Fruit fly (Drosophila melanogaster): Measurements from ENCODE around the gene CG11294.

Gene CG11294

DNA sequence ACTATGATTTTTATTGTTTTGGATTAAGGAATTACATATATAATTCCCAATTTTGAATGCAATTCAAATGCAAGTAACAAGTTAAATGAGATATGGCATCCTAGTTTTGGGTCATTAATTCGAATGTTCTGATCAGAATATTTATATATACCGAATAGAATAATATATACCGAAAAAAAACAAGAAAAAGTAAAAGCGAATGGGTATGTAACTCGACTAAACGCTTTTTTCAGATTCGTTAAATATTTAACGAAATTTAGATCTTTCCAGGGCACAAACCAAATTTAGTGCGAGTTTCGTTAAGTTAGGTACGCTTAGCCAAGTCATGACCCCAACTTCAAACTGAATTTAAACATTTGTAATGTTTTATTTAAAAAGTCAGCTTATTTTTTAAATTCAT is 28.1 kb upstream of the CG11294 start:
- TF ChIP-seq Myc (optimal IDR thresholded peaks at IDR 0.05) = peak; percentile 68
- no peak for TF ChIP-seq CrebA (GFP tag; optimal IDR thresholded peaks at IDR 0.05; ENCODE audit: borderline replicate concordance)

DNA sequence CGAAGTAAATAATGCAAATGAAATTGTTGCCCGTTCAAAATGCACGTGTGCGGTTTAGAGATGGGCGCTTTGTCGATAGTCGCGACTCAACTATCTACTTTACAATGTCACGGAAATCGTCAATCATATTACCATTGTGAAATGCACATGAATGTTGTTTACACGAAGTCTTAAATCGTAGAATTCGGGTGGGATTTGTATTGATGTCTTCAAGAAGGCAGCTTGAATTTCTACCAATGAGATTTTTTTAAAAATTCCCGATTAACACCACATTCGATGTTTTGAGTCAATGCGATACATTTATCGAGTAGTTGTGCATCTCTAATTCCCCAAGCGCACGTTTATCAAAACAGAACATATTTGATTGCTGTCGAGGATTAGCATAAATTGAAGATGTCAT is 26.8 kb upstream of the CG11294 start, which contains the start of gene CG1789:
Gene CG1789, plus strand, starts transcription at position 308 of the 400 bp plus-strand sequence.
- no peak for TF ChIP-seq OdsH (GFP tag; optimal IDR thresholded peaks at IDR 0.05)
- TF ChIP-seq Dfd (GFP tag; optimal IDR thresholded peaks at IDR 0.05) = no peak
- no peak for TF ChIP-seq dmrt93B (GFP tag; optimal IDR thresholded peaks at IDR 0.05)
- no peak for TF ChIP-seq CrebA (GFP tag; optimal IDR thresholded peaks at IDR 0.05; ENCODE audit: borderline replicate concordance)
- TF ChIP-seq Vsx2 (GFP tag; optimal IDR thresholded peaks at IDR 0.05; ENCODE audit: partially characterized antibody) = no peak
- no peak for TF ChIP-seq Hnf4 (GFP tag; optimal IDR thresholded peaks at IDR 0.05)
- no peak for TF ChIP-seq Rel (GFP tag; optimal IDR thresholded peaks at IDR 0.05)
- TF ChIP-seq Rel (tag; optimal IDR thresholded peaks at IDR 0.05) = no peak
- no peak for TF ChIP-seq CG32264 (GFP tag; optimal IDR thresholded peaks at IDR 0.05)
- no peak for TF ChIP-seq br (GFP tag; optimal IDR thresholded peaks at IDR 0.05)
- peak; percentile 5 for TF ChIP-seq woc (GFP tag; optimal IDR thresholded peaks at IDR 0.05)
- TF ChIP-seq Hr78 (GFP tag; optimal IDR thresholded peaks at IDR 0.05) = no peak
- peak; percentile 45 for TF ChIP-seq fru (GFP tag; optimal IDR thresholded peaks at IDR 0.05)
- no peak for TF ChIP-seq Abd-B (GFP tag; optimal IDR thresholded peaks at IDR 0.05)
- TF ChIP-seq GATAd (GFP tag; optimal IDR thresholded peaks at IDR 0.05) = no peak
- TF ChIP-seq brk (GFP tag; optimal IDR thresholded peaks at IDR 0.05) = no peak
- peak; percentile 36 for TF ChIP-seq Myc (optimal IDR thresholded peaks at IDR 0.05)
- TF ChIP-seq sv (GFP tag; optimal IDR thresholded peaks at IDR 0.05) = no peak
- TF ChIP-seq rgr (GFP tag; optimal IDR thresholded peaks at IDR 0.05) = peak; percentile 36
- peak; percentile 36 for TF ChIP-seq Sp1 (GFP tag; optimal IDR thresholded peaks at IDR 0.05)
- no peak for TF ChIP-seq Mio (GFP tag; optimal IDR thresholded peaks at IDR 0.05)
- TF ChIP-seq Hr83 (GFP tag; optimal IDR thresholded peaks at IDR 0.05; ENCODE audit: poor library complexity, severe bottlenecking) = no peak
- no peak for TF ChIP-seq pan (optimal IDR thresholded peaks at IDR 0.05)
- TF ChIP-seq lola (GFP tag; optimal IDR thresholded peaks at IDR 0.05) = no peak
- no peak for TF ChIP-seq sage (GFP tag; optimal IDR thresholded peaks at IDR 0.05)
- peak; percentile 6 for TF ChIP-seq ey (GFP tag; optimal IDR thresholded peaks at IDR 0.05)
- TF ChIP-seq h (GFP tag; optimal IDR thresholded peaks at IDR 0.05) = no peak
- no peak for TF ChIP-seq Jra (GFP tag; optimal IDR thresholded peaks at IDR 0.05)
- no peak for TF ChIP-seq tai (GFP tag; optimal IDR thresholded peaks at IDR 0.05)
- peak in 1 of 2 experiments; percentile 30 for TF ChIP-seq foxo (GFP tag; optimal IDR thresholded peaks at IDR 0.05)
- no peak for TF ChIP-seq Dif (GFP tag; optimal IDR thresholded peaks at IDR 0.05; ENCODE audit: partially characterized antibody)
- no peak for TF ChIP-seq N (GFP tag; optimal IDR thresholded peaks at IDR 0.05)
- peak; percentile 17 for TF ChIP-seq HLH106 (tag; optimal IDR thresholded peaks at IDR 0.05)
- no peak for TF ChIP-seq jim (GFP tag; optimal IDR thresholded peaks at IDR 0.05)
- no peak for TF ChIP-seq psq (GFP tag; optimal IDR thresholded peaks at IDR 0.05)
- no peak for TF ChIP-seq CG9705 (GFP tag; optimal IDR thresholded peaks at IDR 0.05)
- no peak for TF ChIP-seq usp (GFP tag; optimal IDR thresholded peaks at IDR 0.05)
- TF ChIP-seq dl (GFP tag; optimal IDR thresholded peaks at IDR 0.05; ENCODE audit: insufficient read depth in 1 of 2, partially characterized antibody in 2 of 2) = no peak
- TF ChIP-seq dsf (GFP tag; optimal IDR thresholded peaks at IDR 0.05; ENCODE audit: borderline replicate concordance) = no peak
